Worm (Caenorhabditis elegans) whole organism, midembryonic: ENCODE data around the gene rpl-3.

Source experiments
- T22C8.4 ChIP-seq: fragments of 200-800 bp; sonication (Bioruptor generic); IDR thresholded peaks from 2 replicates; pipeline ENCODE4 v1.3.6; 2022; ENCODE audit warnings: missing genetic modification characterization, missing compliant biosample characterization
- cog-1 ChIP-seq: sonication (generic microtip); optimal IDR thresholded peaks from 2 replicates; lab custom pipeline; 2016; ENCODE audit warnings: missing genetic modification characterization, missing compliant biosample characterization
- flt-1 ChIP-seq: fragments of 200-800 bp; sonication (Bioruptor generic); IDR thresholded peaks from 2 replicates; pipeline ENCODE4 v1.3.6; 2022; ENCODE audit warnings: missing genetic modification characterization, missing compliant biosample characterization
- klf-2 ChIP-seq: fragments of 200-800 bp; sonication (Bioruptor generic); conservative IDR thresholded peaks from 2 replicates; pipeline ENCODE4 v1.3.6; 2022; ENCODE audit warnings: missing genetic modification reagents, missing genetic modification characterization, missing compliant biosample characterization
- med-1 ChIP-seq: sonication (generic microtip); optimal IDR thresholded peaks from 2 replicates; lab custom pipeline; 2017; ENCODE audit warnings: missing genetic modification characterization, mild to moderate bottlenecking, missing compliant biosample characterization, antibody characterized with exemption, missing genetic modification reagents; ENCODE audit not compliant: insufficient read depth
- ref-1 ChIP-seq: fragments of 200-800 bp; sonication (Bioruptor generic); conservative IDR thresholded peaks from 2 replicates; pipeline ENCODE4 v1.3.6; 2022; ENCODE audit warnings: missing genetic modification reagents, missing genetic modification characterization, missing compliant biosample characterization
- tab-1 ChIP-seq: fragments of 200-800 bp; sonication (Bioruptor generic); IDR thresholded peaks from 2 replicates; pipeline ENCODE4 v1.3.6; 2022; ENCODE audit warnings: missing genetic modification characterization, missing compliant biosample characterization
- ztf-23 ChIP-seq: fragments of 200-800 bp; sonication (Bioruptor generic); IDR thresholded peaks from 2 replicates; pipeline ENCODE4 v1.3.6; 2022; ENCODE audit warnings: missing genetic modification reagents, missing genetic modification characterization, missing compliant biosample characterization
- ztf-29 ChIP-seq: fragments of 200-800 bp; sonication (Bioruptor generic); IDR thresholded peaks from 2 replicates; pipeline ENCODE4 v1.3.6; 2022; ENCODE audit warnings: missing genetic modification reagents, missing genetic modification characterization, missing compliant biosample characterization

rpl-3 gene

DNA sequence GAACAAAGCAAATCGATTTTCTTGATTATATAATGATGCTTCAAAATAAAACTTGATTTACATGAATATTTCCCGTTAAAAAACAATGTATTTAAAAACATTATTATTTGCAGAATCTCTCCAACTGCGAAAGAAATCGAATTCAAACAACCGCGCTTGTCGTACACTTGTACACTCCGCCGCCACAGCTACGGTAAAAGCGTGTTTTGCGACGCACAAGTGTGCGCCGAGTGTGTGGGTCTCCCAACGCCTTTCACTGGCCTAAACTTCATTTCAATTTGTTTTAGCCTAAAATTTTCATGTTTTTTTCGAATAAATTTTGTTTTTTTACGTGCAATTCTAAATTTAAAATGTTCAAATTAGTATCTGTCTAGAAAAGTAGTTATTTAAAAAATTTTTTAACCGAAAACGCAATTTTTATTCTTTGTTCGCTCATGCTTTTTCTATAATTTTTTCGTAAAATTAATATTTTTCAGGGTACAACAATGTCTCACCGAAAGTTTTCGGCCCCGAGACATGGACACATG, at the start of gene rpl-3:
Gene rpl-3, plus strand, starts transcription at position 477 of the 527 bp plus-strand sequence.
- peak; percentile 100 for TF ChIP-seq cog-1 (tag; lab: Kevin White, UChicago)
- peak; percentile 69 for TF ChIP-seq med-1 (GFP tag; lab: Kevin White, UChicago)
- peak; percentile 96 for TF ChIP-seq T22C8.4 (GFP tag; lab: Robert Waterston, UW)
- peak; percentile 88; the same call in 1 of the 2 replicates for TF ChIP-seq tab-1 (GFP tag; lab: Robert Waterston, UW)
- peak; percentile 99 for TF ChIP-seq flt-1 (GFP tag; lab: Robert Waterston, UW)
- TF ChIP-seq ztf-23 (GFP tag; lab: Robert Waterston, UW), result peak; percentile 98
- TF ChIP-seq ref-1 (GFP tag; lab: Robert Waterston, UW), result peak; percentile 70
- peak; percentile 98 for TF ChIP-seq ztf-29
- TF ChIP-seq klf-2 (GFP tag; lab: Robert Waterston, UW), result peak; percentile 91

- TF ChIP-seq tab-1 (GFP tag; lab: Robert Waterston, UW) (no peak), cog-1 (tag; lab: Kevin White, UChicago) (no peak), ztf-29 (no peak), ref-1 (GFP tag; lab: Robert Waterston, UW) (no peak), med-1 (GFP tag; lab: Kevin White, UChicago) (no peak), ztf-23 (GFP tag; lab: Robert Waterston, UW) (no peak)
Observed at ce11 chrIII:3819579-3819978, 48.1 kb upstream of the rpl-3 start, which contains the start of gene dpy-27. Gene dpy-27 (minus strand): TSS chrIII:3819679.

ce11 chrIII:3820134-3820533, 47.5 kb upstream of the rpl-3 start:
- TF ChIP-seq cog-1 (tag; lab: Kevin White, UChicago) (peak; percentile 46), ztf-23 (GFP tag; lab: Robert Waterston, UW) (peak; percentile 45; the same call in 1 of the 2 replicates), tab-1 (GFP tag; lab: Robert Waterston, UW) (0 out of 2 replicates have a peak, but pooled peaks have one; percentile 28), med-1 (GFP tag; lab: Kevin White, UChicago) (no peak), ref-1 (GFP tag; lab: Robert Waterston, UW) (no peak), ztf-29 (no peak)

- TF ChIP-seq ztf-29, result no peak
- no peak for TF ChIP-seq tab-1 (GFP tag; lab: Robert Waterston, UW)
- TF ChIP-seq ztf-23 (GFP tag; lab: Robert Waterston, UW), result no peak
- TF ChIP-seq med-1 (GFP tag; lab: Kevin White, UChicago), result no peak
- TF ChIP-seq flt-1 (GFP tag; lab: Robert Waterston, UW), result no peak
Observed at ce11 chrIII:3821969-3822453, 45.6 kb upstream of the rpl-3 start, which contains the start of gene amx-1. Gene amx-1 (plus strand): TSS chrIII:3822403.

ce11 chrIII:3829105-3829504, 38.5 kb upstream of the rpl-3 start, which contains the start of gene cnnm-5:
Gene cnnm-5 (minus strand): TSS chrIII:3829205.
- no peak for TF ChIP-seq ztf-29

ce11 chrIII:3831381-3831780, 36.3 kb upstream of the rpl-3 start, which contains the start of gene C36A4.10:
Gene C36A4.10 (minus strand): TSS chrIII:3831481.
- TF ChIP-seq cog-1 (tag; lab: Kevin White, UChicago) (no peak), klf-2 (GFP tag; lab: Robert Waterston, UW) (no peak), tab-1 (GFP tag; lab: Robert Waterston, UW) (no peak), med-1 (GFP tag; lab: Kevin White, UChicago) (no peak), ztf-29 (no peak), ref-1 (GFP tag; lab: Robert Waterston, UW) (no peak)

- no peak for TF ChIP-seq ztf-29
- TF ChIP-seq tab-1 (GFP tag; lab: Robert Waterston, UW), result no peak
- no peak for TF ChIP-seq cog-1 (tag; lab: Kevin White, UChicago)
- TF ChIP-seq ref-1 (GFP tag; lab: Robert Waterston, UW), result no peak
- TF ChIP-seq klf-2 (GFP tag; lab: Robert Waterston, UW), result no peak
- no peak for TF ChIP-seq ztf-23 (GFP tag; lab: Robert Waterston, UW)
- no peak for TF ChIP-seq flt-1 (GFP tag; lab: Robert Waterston, UW)
- TF ChIP-seq med-1 (GFP tag; lab: Kevin White, UChicago), result no peak
- TF ChIP-seq T22C8.4 (GFP tag; lab: Robert Waterston, UW), result no peak
Observed at ce11 chrIII:3831798-3832197, 35.9 kb upstream of the rpl-3 start.

DNA sequence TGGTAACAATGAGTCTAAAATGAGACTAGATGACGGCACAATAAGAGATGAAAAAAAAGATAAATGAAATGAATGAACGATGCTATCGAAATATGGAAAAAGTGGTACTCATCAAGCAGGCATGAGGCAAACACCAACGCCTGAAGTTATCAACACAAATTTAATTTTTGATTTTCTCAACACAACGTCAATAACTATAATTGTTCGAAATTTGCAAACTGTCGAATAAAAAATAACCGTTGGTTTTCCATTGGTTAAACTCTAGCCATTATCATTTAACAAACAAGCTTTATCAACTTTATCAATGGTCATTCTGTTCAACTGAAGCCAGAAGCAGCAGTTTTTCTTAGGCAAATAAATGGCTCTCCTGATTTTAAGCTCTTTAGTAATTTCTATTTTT, 35.4 kb upstream of the rpl-3 start, which contains the start of gene cyp-25A1:
Gene cyp-25A1, plus strand, starts transcription at position 301 of the 400 bp plus-strand sequence.
- TF ChIP-seq tab-1 (GFP tag; lab: Robert Waterston, UW), result no peak
- TF ChIP-seq ref-1 (GFP tag; lab: Robert Waterston, UW), result no peak
- no peak for TF ChIP-seq klf-2 (GFP tag; lab: Robert Waterston, UW)
- TF ChIP-seq cog-1 (tag; lab: Kevin White, UChicago), result no peak
- no peak for TF ChIP-seq flt-1 (GFP tag; lab: Robert Waterston, UW)
- no peak for TF ChIP-seq ztf-29
- TF ChIP-seq med-1 (GFP tag; lab: Kevin White, UChicago), result no peak
- TF ChIP-seq ztf-23 (GFP tag; lab: Robert Waterston, UW), result no peak
- no peak for TF ChIP-seq T22C8.4 (GFP tag; lab: Robert Waterston, UW)

- no peak for TF ChIP-seq ztf-29
- no peak for TF ChIP-seq cog-1 (tag; lab: Kevin White, UChicago)
- no peak for TF ChIP-seq klf-2 (GFP tag; lab: Robert Waterston, UW)
- no peak for TF ChIP-seq ztf-23 (GFP tag; lab: Robert Waterston, UW)
- no peak for TF ChIP-seq T22C8.4 (GFP tag; lab: Robert Waterston, UW)
- TF ChIP-seq flt-1 (GFP tag; lab: Robert Waterston, UW), result no peak
- no peak for TF ChIP-seq ref-1 (GFP tag; lab: Robert Waterston, UW)
- no peak for TF ChIP-seq tab-1 (GFP tag; lab: Robert Waterston, UW)
- no peak for TF ChIP-seq med-1 (GFP tag; lab: Kevin White, UChicago)
Observed at ce11 chrIII:3834800-3835271, 32.8 kb upstream of the rpl-3 start, which contains the start of gene cyp-25A2. Gene cyp-25A2 (plus strand): TSS chrIII:3835221.
